Fruit fly (Drosophila melanogaster) whole organism, adult: ENCODE results near the gene CG6785.

Source experiments
- CG11617 ChIP-seq: fragments of 200-800 bp; sonication (Bioruptor generic); optimal IDR thresholded peaks from 2 replicates; lab custom pipeline; 2017; ENCODE audit warnings: mild to moderate bottlenecking, missing biosample characterization, missing genetic modification reagents, missing genetic modification characterization
- CG12768 ChIP-seq: fragments of 200-800 bp; sonication (Bioruptor generic); optimal IDR thresholded peaks from 2 replicates; lab custom pipeline; 2017; ENCODE audit warnings: missing biosample characterization, missing genetic modification characterization, mild to moderate bottlenecking, moderate library complexity, missing genetic modification reagents
- CG14711 ChIP-seq: fragments of 200-800 bp; sonication (Bioruptor generic); optimal IDR thresholded peaks from 2 replicates; lab custom pipeline; 2018; ENCODE audit warnings: missing biosample characterization, mild to moderate bottlenecking, missing genetic modification characterization, moderate library complexity
- CG1620 ChIP-seq: fragments of 200-800 bp; sonication (Bioruptor generic); optimal IDR thresholded peaks from 2 replicates; lab custom pipeline; 2016; ENCODE audit warnings: missing biosample characterization, missing genetic modification characterization
- CG33017 ChIP-seq: fragments of 200-800 bp; sonication (Bioruptor generic); optimal IDR thresholded peaks from 2 replicates; lab custom pipeline; 2018; ENCODE audit warnings: missing biosample characterization, mild to moderate bottlenecking, missing genetic modification characterization, moderate library complexity
- CG5204 ChIP-seq: fragments of 200-800 bp; sonication (Bioruptor generic); optimal IDR thresholded peaks from 2 replicates; lab custom pipeline; 2016; ENCODE audit warnings: missing biosample characterization, missing genetic modification characterization
- CG7045 ChIP-seq: fragments of 200-800 bp; sonication (Bioruptor generic); optimal IDR thresholded peaks from 2 replicates; lab custom pipeline; 2017; ENCODE audit warnings: missing biosample characterization, mild to moderate bottlenecking, missing genetic modification characterization
- CG7101 ChIP-seq: fragments of 200-800 bp; sonication (Bioruptor generic); optimal IDR thresholded peaks from 2 replicates; lab custom pipeline; 2018; ENCODE audit warnings: missing biosample characterization, mild to moderate bottlenecking, missing genetic modification characterization, moderate library complexity
- Clk ChIP-seq: fragments of 200-800 bp; sonication (Bioruptor generic); optimal IDR thresholded peaks from 2 replicates; lab custom pipeline; 2017; ENCODE audit warnings: missing biosample characterization, missing genetic modification characterization
- Crg-1 ChIP-seq: fragments of 200-800 bp; sonication (Bioruptor generic); optimal IDR thresholded peaks from 2 replicates; lab custom pipeline; 2016; ENCODE audit warnings: missing biosample characterization, missing genetic modification characterization
- Hr96 ChIP-seq: fragments of 200-800 bp; sonication (Bioruptor generic); optimal IDR thresholded peaks from 2 replicates; lab custom pipeline; 2016; ENCODE audit warnings: missing biosample characterization, missing genetic modification characterization
- Mnt ChIP-seq: fragments of 200-800 bp; sonication (Bioruptor generic); optimal IDR thresholded peaks from 2 replicates; lab custom pipeline; 2016; ENCODE audit warnings: missing biosample characterization, mild to moderate bottlenecking, missing genetic modification characterization
- bab1 ChIP-seq: fragments of 200-800 bp; sonication (Bioruptor generic); optimal IDR thresholded peaks from 3 replicates; lab custom pipeline; 2019; ENCODE audit warnings: missing biosample characterization, mild to moderate bottlenecking, missing genetic modification characterization, moderate library complexity
- cic ChIP-seq: fragments of 200-800 bp; sonication (Bioruptor generic); optimal IDR thresholded peaks from 2 replicates; lab custom pipeline; 2017; ENCODE audit warnings: missing biosample characterization, mild to moderate bottlenecking, missing genetic modification characterization, moderate library complexity
- cnc ChIP-seq, 2 experiments: fragments of >200 bp; optimal IDR thresholded peaks; 2 replicates each; lab custom pipeline; 2017
- kay ChIP-seq: fragments of 200-800 bp; sonication (Bioruptor generic); peaks from one replicate; lab custom pipeline; 2016; ENCODE audit warnings: missing biosample characterization, missing genetic modification characterization, borderline replicate concordance
- ovo ChIP-seq: fragments of 200-800 bp; sonication (Bioruptor generic); optimal IDR thresholded peaks from 2 replicates; lab custom pipeline; 2016; ENCODE audit warnings: missing biosample characterization, missing genetic modification characterization
- pad ChIP-seq: fragments of 200-800 bp; sonication (Bioruptor generic); optimal IDR thresholded peaks from 3 replicates; lab custom pipeline; 2017; ENCODE audit warnings: missing biosample characterization, missing genetic modification characterization, mild to moderate bottlenecking, moderate library complexity, missing genetic modification reagents
- tj ChIP-seq: fragments of 200-800 bp; sonication (Bioruptor generic); optimal IDR thresholded peaks from 3 replicates; lab custom pipeline; 2017; ENCODE audit warnings: missing biosample characterization, mild to moderate bottlenecking, missing genetic modification characterization, moderate library complexity
- toe ChIP-seq: fragments of 200-800 bp; sonication (Bioruptor generic); optimal IDR thresholded peaks from 2 replicates; lab custom pipeline; 2016; ENCODE audit warnings: missing biosample characterization, missing genetic modification characterization

Gene CG6785

DNA sequence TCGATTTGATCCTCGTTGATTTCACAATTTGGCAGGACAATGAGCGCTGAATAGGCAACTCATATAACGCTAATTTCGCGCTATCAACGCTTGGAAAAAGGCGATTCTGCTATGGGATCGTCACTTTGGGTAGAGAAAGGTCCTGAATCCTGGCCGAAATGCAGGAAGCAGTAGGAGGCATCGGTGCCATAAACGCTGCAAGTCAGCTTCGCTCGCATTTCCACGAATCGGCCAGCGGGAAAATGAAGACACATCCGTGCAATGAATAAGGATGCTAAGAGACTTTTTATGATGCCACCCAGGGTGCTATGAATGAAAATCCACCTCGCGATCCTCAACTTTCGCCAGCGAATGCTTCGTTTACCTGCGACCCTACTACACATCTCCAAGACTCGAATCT is 42.4 kb upstream of the CG6785 start:
- TF ChIP-seq CG11617 (GFP tag; lab: Kevin White, UChicago): no peak
- TF ChIP-seq cnc (optimal IDR thresholded peaks at IDR 0.05; lab: Kevin White, UChicago): no peak
- no peak for TF ChIP-seq Crg-1 (GFP tag; lab: Kevin White, UChicago)
- no peak for TF ChIP-seq CG7045 (GFP tag; lab: Kevin White, UChicago)
- TF ChIP-seq Hr96: no peak
- TF ChIP-seq CG33017 (tag; lab: Kevin White, UChicago): no peak
- no peak for TF ChIP-seq CG12768
- no peak for TF ChIP-seq bab1 (GFP tag; lab: Kevin White, UChicago)
- no peak for TF ChIP-seq Clk (GFP tag; lab: Kevin White, UChicago)
- TF ChIP-seq pad (GFP tag; lab: Kevin White, UChicago): no peak

DNA sequence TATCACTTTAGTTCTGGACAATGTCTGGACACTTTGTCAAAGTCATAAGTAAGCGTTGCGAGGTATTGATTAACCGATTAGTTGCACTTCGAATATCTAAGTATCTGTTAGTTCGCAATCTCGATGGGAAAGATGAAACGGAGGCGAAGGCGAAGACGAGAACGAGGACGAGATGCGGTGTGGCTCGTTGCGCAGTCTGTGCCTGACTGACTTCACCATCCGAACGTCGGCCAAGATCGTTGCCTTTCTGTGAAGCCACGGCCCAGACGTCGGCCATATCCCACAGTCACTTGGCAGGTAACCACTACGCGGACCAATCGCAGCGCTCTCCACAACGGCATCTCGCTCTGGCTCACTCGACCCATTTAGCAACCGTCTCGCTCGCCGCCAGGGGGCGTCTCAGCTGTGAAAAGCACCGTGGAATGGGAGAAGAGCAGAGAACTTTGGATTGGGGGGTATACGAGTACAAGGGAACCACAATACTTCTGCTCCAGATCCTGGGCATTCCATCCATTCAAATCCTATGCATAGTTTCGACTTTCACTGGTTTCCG is 40.7 kb upstream of the CG6785 start, which contains the start of gene prd:
Gene prd, minus strand, starts transcription at position 209 of the 553 bp plus-strand sequence.
- TF ChIP-seq Mnt (GFP tag; lab: Kevin White, UChicago) (no peak), CG14711 (tag; lab: Kevin White, UChicago) (no peak), CG5204 (no peak), CG7101 (no peak), ovo (GFP tag; lab: Kevin White, UChicago) (no peak), Crg-1 (GFP tag; lab: Kevin White, UChicago) (no peak), cnc (optimal IDR thresholded peaks at IDR 0.05; lab: Kevin White, UChicago) (no peak), toe (GFP tag; lab: Kevin White, UChicago) (no peak), CG33017 (tag; lab: Kevin White, UChicago) (no peak), tj (GFP tag; lab: Kevin White, UChicago) (no peak), cic (GFP tag; lab: Kevin White, UChicago) (no peak), CG7045 (GFP tag; lab: Kevin White, UChicago) (no peak), bab1 (GFP tag; lab: Kevin White, UChicago) (no peak), CG1620 (GFP tag; lab: Kevin White, UChicago) (no peak), CG11617 (GFP tag; lab: Kevin White, UChicago) (no peak), kay (GFP tag; lab: Kevin White, UChicago) (no peak), pad (GFP tag; lab: Kevin White, UChicago) (no peak)

DNA sequence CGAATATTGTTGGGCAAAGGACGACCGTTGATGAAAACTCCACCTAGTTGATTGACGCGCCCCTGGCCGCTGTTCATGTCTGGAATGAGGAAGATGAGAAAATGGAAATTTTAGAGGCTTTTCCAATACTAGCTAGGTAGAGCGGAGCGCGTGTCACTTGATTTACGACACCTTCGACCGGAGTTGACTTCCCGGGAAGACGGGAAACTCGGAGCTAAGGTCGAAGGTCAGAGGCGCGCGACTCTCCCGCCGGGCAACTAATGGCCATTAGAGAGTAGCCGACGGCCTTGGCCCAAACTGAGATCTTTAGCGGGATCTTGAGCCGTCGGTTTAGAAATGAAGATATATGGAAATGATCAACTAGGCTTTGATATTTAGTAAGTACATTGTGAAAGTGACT is 40.0 kb upstream of the CG6785 start:
- TF ChIP-seq cnc (optimal IDR thresholded peaks at IDR 0.05; lab: Kevin White, UChicago) (no peak), CG12768 (no peak), CG7101 (no peak), CG14711 (tag; lab: Kevin White, UChicago) (no peak), cic (GFP tag; lab: Kevin White, UChicago) (no peak), CG1620 (GFP tag; lab: Kevin White, UChicago) (no peak), tj (GFP tag; lab: Kevin White, UChicago) (no peak), Clk (GFP tag; lab: Kevin White, UChicago) (no peak), Crg-1 (GFP tag; lab: Kevin White, UChicago) (no peak)

- TF ChIP-seq CG1620 (GFP tag; lab: Kevin White, UChicago): no peak
- no peak for TF ChIP-seq CG7045 (GFP tag; lab: Kevin White, UChicago)
- TF ChIP-seq cic (GFP tag; lab: Kevin White, UChicago): no peak
- no peak for TF ChIP-seq Crg-1 (GFP tag; lab: Kevin White, UChicago)
Observed at dm6 chr2L:12081118-12081665, 36.2 kb upstream of the CG6785 start.

DNA sequence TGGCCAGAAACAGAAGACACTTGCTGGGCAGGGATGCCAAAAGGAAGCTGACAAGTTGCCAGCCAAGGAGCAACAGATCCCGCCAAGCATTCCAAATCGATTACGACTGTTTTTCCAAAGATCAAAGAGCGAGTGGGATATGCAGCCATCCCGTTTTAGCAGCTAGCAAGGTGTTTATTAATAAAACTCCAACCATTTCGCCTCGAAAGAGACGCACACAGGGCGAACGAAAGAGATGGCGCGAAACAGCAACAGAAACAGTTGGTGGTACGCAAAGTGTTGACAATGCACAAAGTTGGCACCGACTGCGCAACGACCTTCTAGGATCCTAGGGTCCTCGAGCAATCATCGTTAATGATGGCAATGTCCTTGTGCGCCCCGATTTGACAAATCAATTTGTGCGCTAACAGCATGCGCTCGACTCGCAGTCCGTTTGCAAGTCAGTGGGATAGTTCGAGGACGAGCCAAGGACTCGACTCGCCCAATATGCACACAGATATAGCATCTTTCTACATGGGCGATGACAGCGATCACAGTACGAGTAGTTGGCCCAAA is 34.9 kb upstream of the CG6785 start:
- no peak for TF ChIP-seq CG1620 (GFP tag; lab: Kevin White, UChicago)
- TF ChIP-seq cnc (optimal IDR thresholded peaks at IDR 0.05; lab: Kevin White, UChicago): no peak
- no peak for TF ChIP-seq Clk (GFP tag; lab: Kevin White, UChicago)
- no peak for TF ChIP-seq CG33017 (tag; lab: Kevin White, UChicago)
- TF ChIP-seq toe (GFP tag; lab: Kevin White, UChicago): no peak
- TF ChIP-seq tj (GFP tag; lab: Kevin White, UChicago): no peak
- no peak for TF ChIP-seq Crg-1 (GFP tag; lab: Kevin White, UChicago)
- no peak for TF ChIP-seq Mnt (GFP tag; lab: Kevin White, UChicago)
- TF ChIP-seq CG7045 (GFP tag; lab: Kevin White, UChicago): no peak
- TF ChIP-seq pad (GFP tag; lab: Kevin White, UChicago): no peak
- no peak for TF ChIP-seq ovo (GFP tag; lab: Kevin White, UChicago)
- TF ChIP-seq CG7101: no peak
- TF ChIP-seq kay (GFP tag; lab: Kevin White, UChicago): no peak
- TF ChIP-seq CG12768: no peak
- no peak for TF ChIP-seq bab1 (GFP tag; lab: Kevin White, UChicago)

DNA sequence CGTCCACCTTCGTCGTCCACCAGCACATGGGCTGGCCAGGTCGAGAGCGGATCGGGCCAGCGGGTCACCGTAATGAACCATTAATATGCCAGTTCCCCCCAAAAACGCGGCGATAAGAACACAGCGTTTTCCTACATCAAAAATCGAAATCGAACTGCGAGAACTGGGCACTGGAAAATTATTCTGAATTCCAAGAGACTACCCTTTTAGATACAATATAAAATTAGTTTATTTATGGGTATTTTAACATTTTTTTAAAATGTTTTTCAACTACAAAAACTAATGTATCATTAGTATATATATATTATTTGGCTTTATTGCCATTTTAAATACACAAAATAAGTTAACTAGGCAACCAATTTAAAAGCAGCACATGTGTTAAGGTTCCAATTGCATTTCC is 33.7 kb upstream of the CG6785 start:
- TF ChIP-seq CG7101: no peak
- TF ChIP-seq CG11617 (GFP tag; lab: Kevin White, UChicago): no peak
- no peak for TF ChIP-seq tj (GFP tag; lab: Kevin White, UChicago)
- TF ChIP-seq toe (GFP tag; lab: Kevin White, UChicago): no peak
- TF ChIP-seq Mnt (GFP tag; lab: Kevin White, UChicago): no peak
